Worm (Caenorhabditis elegans): ENCODE results near the gene hmp-1.
A peak's percentile ranks its signal among the peaks of the same experiment; 100 is the strongest.

The hmp-1 gene

DNA sequence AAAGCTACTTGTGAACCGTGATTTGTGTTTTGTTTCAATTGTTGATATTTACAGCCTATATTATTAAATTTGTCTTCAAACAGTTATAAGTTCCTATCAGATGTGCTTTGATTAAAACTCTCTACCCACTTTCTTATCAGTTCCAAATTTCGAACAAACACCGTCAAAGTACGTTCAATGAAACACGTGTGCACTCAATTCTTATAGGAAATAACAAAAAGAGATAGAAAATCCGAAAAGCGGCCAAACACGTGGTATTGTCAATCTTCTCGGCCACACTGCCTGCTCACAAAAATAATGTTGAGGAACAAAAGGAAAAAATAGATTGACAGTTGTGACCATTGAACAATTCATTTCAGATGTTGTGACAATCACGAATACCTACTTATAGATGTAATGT is 40.3 kb downstream of the hmp-1 start:
- no peak for TF ChIP-seq ets-4 (tag; optimal IDR thresholded peaks at IDR 0.05)
- TF ChIP-seq tbx-7 (tag; optimal IDR thresholded peaks at IDR 0.05) = no peak
- TF ChIP-seq tbx-2 (tag; optimal IDR thresholded peaks at IDR 0.05) = no peak
- no peak for TF ChIP-seq che-1 (tag; optimal IDR thresholded peaks at IDR 0.05)
- no peak for TF ChIP-seq rnt-1 (tag; optimal IDR thresholded peaks at IDR 0.05)
- TF ChIP-seq hlh-30 (tag; optimal IDR thresholded peaks at IDR 0.05; ENCODE audit: insufficient read depth) = no peak
- TF ChIP-seq elt-2 (tag; optimal IDR thresholded peaks at IDR 0.05) = peak; percentile 38

DNA sequence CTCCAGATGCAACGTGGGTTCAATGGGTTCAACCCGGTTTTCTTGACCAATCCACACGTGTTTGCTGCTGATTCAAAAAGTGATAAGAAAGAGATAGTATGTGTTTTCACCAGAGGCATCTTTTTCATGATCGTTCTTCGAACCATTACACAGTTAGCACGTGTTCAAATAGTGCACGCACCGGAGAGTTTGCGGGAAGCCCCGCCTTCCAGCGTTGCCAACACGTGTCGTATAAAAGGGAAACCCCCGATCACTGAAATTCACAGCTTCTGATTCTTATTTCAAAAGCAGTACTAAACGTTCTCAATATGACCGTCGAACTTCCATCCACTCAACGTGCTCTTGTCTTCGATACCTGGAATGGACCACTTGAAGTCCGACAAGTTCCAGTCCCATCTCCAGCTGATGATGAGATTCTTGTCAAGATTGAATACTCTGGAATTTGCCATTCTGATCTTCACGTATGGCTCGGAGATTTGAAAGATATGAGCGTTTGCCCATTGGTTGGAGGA is 42.4 kb downstream of the hmp-1 start, which contains the start of gene adh-1:
TSS of gene adh-1 (plus strand) at position 261 of the 512 bp plus-strand sequence.
- TF ChIP-seq ceh-30 (tag; optimal IDR thresholded peaks at IDR 0.05) (no peak), ceh-18 (tag; optimal IDR thresholded peaks at IDR 0.05) (peak; percentile 74), K02D7.2 (tag; optimal IDR thresholded peaks at IDR 0.05) (no peak)

DNA sequence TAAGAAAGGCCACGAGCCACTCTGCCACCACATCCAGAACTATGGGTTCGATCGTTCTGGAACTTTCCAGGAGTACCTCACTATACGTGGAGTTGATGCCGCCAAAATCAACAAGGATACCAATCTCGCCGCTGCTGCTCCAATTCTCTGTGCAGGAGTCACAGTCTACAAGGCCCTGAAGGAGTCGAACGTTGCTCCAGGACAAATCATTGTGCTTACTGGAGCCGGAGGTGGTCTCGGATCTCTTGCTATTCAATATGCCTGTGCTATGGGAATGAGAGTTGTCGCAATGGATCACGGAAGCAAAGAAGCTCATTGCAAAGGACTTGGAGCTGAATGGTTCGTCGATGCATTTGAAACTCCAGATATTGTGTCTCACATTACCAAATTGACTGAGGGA is 43.0 kb downstream of the hmp-1 start:
- no peak for TF ChIP-seq elt-2 (tag; optimal IDR thresholded peaks at IDR 0.05)
- TF ChIP-seq sox-2 (GFP tag; IDR thresholded peaks at IDR 0.05) = no peak

DNA sequence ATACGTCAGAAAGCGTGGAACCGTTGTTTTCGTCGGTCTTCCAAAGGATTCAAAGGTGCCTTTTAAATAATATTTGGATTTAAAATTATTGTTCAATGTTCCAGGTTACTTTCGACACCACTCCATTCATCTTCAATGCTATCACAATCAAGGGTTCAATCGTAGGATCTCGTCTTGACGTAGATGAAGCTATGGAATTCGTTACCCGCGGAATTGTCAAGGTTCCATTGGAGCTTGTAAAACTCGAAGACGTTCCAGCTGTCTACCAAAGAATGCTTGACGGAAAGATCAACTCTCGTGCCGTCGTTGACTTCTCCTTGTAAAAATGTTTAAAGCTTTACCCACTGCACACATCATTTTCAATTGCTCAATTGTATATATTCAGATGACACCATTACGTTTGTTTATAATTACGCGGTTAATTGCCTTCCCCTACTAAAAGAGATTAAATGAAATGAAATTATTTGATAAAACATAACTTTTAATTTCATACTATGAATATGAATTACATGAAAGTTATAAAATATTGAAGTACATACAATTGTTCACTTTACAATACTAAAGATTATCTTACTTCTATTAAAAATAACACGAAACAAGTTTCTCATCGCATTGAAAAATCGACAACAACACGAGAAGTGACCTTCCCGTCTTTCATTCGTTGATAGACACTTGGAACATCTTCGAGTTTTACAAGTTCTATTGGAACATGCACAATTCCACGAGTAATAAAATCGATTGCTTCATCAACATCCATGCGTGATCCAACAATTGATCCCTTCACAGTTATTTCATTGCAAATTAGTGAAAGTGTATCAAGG is 43.7 kb downstream of the hmp-1 start:
- TF ChIP-seq T23F11.4 (GFP tag; optimal IDR thresholded peaks at IDR 0.05) (no peak), nhr-232 (tag; optimal IDR thresholded peaks at IDR 0.05) (no peak), mec-3 (tag; optimal IDR thresholded peaks at IDR 0.05; ENCODE audit: borderline replicate concordance) (no peak), pros-1 (tag; optimal IDR thresholded peaks at IDR 0.05) (no peak), K02D7.2 (tag; optimal IDR thresholded peaks at IDR 0.05) (no peak)

DNA sequence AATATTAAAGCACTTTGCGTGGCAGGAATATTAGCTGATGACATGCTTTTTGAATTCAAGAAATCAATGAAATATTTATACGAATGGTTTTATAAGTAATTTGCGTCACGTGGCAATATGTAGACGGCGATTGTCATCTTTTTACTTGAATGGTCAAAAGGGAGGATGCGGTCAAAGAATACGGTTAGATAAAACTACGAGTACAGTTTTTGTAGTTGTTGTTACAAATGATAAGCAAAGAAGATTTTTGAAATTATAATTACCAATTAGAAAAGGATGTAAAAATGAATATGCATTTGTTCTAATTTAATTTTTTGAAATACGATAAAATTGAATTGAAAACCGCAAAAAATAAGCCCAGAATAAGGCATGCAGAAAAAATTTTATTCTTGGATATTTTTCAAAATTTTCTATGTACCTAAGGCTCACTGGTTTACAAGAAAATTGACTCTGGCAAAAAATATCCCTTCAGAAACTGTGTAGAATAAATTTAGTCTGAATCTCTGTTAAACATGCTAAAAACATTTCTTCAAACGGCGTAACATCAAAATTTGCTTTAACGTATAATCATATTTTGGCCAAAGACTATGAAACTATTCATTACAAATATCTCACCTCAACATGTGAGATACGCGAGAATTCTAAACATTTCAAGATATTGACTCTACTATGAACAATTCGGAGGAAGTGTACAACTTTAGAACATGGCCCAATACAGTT is 45.6 kb downstream of the hmp-1 start, which contains the start of the genes sodh-2 and srx-76:
TSS of gene sodh-2 (minus strand) at position 101 of the 720 bp plus-strand sequence.
TSS of gene srx-76 (plus strand) at position 670 of the 720 bp plus-strand sequence.
- TF ChIP-seq pqm-1 (tag; optimal IDR thresholded peaks at IDR 0.05) (no peak), mec-3 (tag; optimal IDR thresholded peaks at IDR 0.05; ENCODE audit: borderline replicate concordance) (no peak), hlh-30 (tag; optimal IDR thresholded peaks at IDR 0.05; ENCODE audit: insufficient read depth) (no peak), pha-2 (tag; optimal IDR thresholded peaks at IDR 0.05) (no peak), ama-1 (optimal IDR thresholded peaks at IDR 0.05) (no peak), ceh-24 (tag; optimal IDR thresholded peaks at IDR 0.05) (no peak), ceh-31 (tag; optimal IDR thresholded peaks at IDR 0.05) (no peak), ceh-18 (tag; optimal IDR thresholded peaks at IDR 0.05) (no peak), ttx-3 (tag; optimal IDR thresholded peaks at IDR 0.05) (no peak), elt-2 (tag; optimal IDR thresholded peaks at IDR 0.05) (no peak), ceh-22 (tag; optimal IDR thresholded peaks at IDR 0.05) (no peak), K02D7.2 (tag; optimal IDR thresholded peaks at IDR 0.05) (no peak), C38D4.7 (GFP tag; optimal IDR thresholded peaks at IDR 0.05) (no peak)

- TF ChIP-seq hlh-30 (tag; optimal IDR thresholded peaks at IDR 0.05; ENCODE audit: insufficient read depth) = no peak
- no peak for TF ChIP-seq mec-3 (tag; optimal IDR thresholded peaks at IDR 0.05; ENCODE audit: borderline replicate concordance)
- no peak for TF ChIP-seq ztf-16 (tag; optimal IDR thresholded peaks at IDR 0.05)
- TF ChIP-seq pqm-1 (tag; optimal IDR thresholded peaks at IDR 0.05) = no peak
Observed at ce11 chrV:11893975-11894374, 48.3 kb downstream of the hmp-1 start, which contains the start of gene K12G11.6. Gene K12G11.6, plus strand, starts transcription at chrV:11894331.

DNA sequence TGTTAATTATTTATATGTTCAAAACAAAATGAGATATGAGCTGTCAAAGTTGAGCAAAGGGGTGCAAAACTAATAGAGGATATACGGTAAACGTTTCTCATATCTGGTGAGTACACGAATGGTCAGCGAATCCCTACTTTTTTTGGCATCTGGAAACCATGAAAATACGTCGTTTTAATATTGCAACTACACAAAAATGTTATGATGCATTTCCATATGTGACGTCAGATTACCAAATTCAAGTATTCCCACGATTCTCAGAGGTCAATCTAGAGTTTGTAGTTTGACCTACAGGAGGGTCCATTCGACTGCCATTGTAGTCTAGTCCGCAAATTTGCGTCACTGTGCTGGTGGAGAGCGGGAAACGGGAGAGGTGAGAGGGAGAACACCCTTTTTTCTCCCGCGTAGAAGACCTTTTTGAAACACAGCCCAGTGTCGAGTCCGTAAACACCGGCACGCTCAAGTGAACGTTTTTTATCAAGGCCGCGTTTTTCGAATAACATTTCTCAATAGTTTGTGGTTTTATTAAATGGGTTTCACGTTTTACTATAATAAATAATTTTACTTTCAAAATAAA is 50.7 kb downstream of the hmp-1 start:
- TF ChIP-seq hlh-30 (tag; optimal IDR thresholded peaks at IDR 0.05; ENCODE audit: insufficient read depth) (no peak), ceh-31 (tag; optimal IDR thresholded peaks at IDR 0.05) (peak; percentile 6), pha-4 (tag; optimal IDR thresholded peaks at IDR 0.05) (no peak), tbx-2 (tag; optimal IDR thresholded peaks at IDR 0.05) (peak; percentile 39)

Data from whole organism, late embryonic.